Worm (Caenorhabditis elegans) whole organism, L4 larva: ENCODE results near the gene C31E10.11.

Experiments used
- ceh-82 ChIP-seq: sonication (generic microtip); optimal IDR thresholded peaks from 2 replicates; lab custom pipeline; 2017; ENCODE audit warnings: missing biosample characterization, missing genetic modification characterization
- snpc-4 ChIP-seq: fragments of 150-350 bp; optimal IDR thresholded peaks from 2 replicates; lab custom pipeline; 2014; ENCODE audit warnings: missing biosample characterization, missing genetic modification characterization

ce11 chrX:13959849-13960248 is 30.7 kb downstream of the C31E10.11 start, which contains the start of gene syx-2:
- TF ChIP-seq ceh-82 (tag; lab: Kevin White, UChicago) (no peak), snpc-4 (tag; lab: Kevin White, UChicago) (no peak)
